Worm (Caenorhabditis elegans) whole organism, young adult: ENCODE data around the gene mrpl-22.
A peak's percentile ranks its signal among the peaks of the same experiment; 100 is the strongest.

Experiments
- B0336.3 ChIP-seq: fragments of 200-800 bp; sonication (Bioruptor generic); IDR thresholded peaks from 2 replicates; pipeline ENCODE4 v1.3.6; 2022; ENCODE audit warnings: missing genetic modification characterization, missing compliant biosample characterization
- cebp-1 ChIP-seq, 2 experiments: fragments of 200-800 bp in 1 of 2; sonication (Bioruptor generic) in 1 of 2; sonication (generic microtip) in 1 of 2; IDR thresholded peaks in 1 of 2; optimal IDR thresholded peaks in 1 of 2; 2 replicates each; pipeline versions ENCODE4 v1.3.6 to Lab custom; 2017 to 2022; ENCODE audit warnings: missing compliant biosample characterization in 2 of 2, missing genetic modification characterization in 2 of 2, mild to moderate bottlenecking in 1 of 2, missing genetic modification reagents in 1 of 2, moderate library complexity in 1 of 2
- ceh-79 ChIP-seq: sonication (generic microtip); optimal IDR thresholded peaks from 2 replicates; lab custom pipeline; 2017; ENCODE audit warnings: mild to moderate bottlenecking, missing genetic modification characterization, missing compliant biosample characterization
- nhr-80 ChIP-seq: sonication (generic microtip); optimal IDR thresholded peaks from 2 replicates; lab custom pipeline; 2016; ENCODE audit warnings: missing genetic modification characterization, missing compliant biosample characterization
- ztf-28 ChIP-seq: fragments of 200-800 bp; sonication (Bioruptor generic); IDR thresholded peaks from 2 replicates; pipeline ENCODE4 v1.3.6; 2022; ENCODE audit warnings: missing genetic modification reagents, missing genetic modification characterization, missing compliant biosample characterization

- TF ChIP-seq B0336.3 (GFP tag; lab: Robert Waterston, UW) (peak; percentile 72), ceh-79 (tag; lab: Kevin White, UChicago) (no peak), nhr-80 (tag; lab: Kevin White, UChicago) (peak; percentile 11), cebp-1 (GFP tag; IDR thresholded peaks at IDR 0.05; lab: Robert Waterston, UW) (no peak), cebp-1 (tag; optimal IDR thresholded peaks at IDR 0.05; lab: Kevin White, UChicago) (peak; percentile 63), ztf-28 (GFP tag; lab: Robert Waterston, UW) (0 out of 2 replicates have a peak, but pooled peaks have one; percentile 58)
Observed at ce11 chrIII:10621208-10621607, 5.9 kb downstream of the mrpl-22 start, which contains the start of the genes lron-10 and hpr-9.
